Fruit fly (Drosophila melanogaster) whole organism, prepupa: ENCODE measurements around the gene Ndf.
A peak's percentile ranks its signal among the peaks of the same experiment; 100 is the strongest.

Experiments used
- Blimp-1 ChIP-seq: fragments of 200-800 bp; sonication (Bioruptor generic); optimal IDR thresholded peaks from 3 replicates; lab custom pipeline; 2017; ENCODE audit warnings: missing biosample characterization, missing genetic modification characterization, mild to moderate bottlenecking, moderate library complexity, missing genetic modification reagents
- CG10631 ChIP-seq: fragments of 200-800 bp; sonication (Bioruptor generic); optimal IDR thresholded peaks from 2 replicates; lab custom pipeline; 2016; ENCODE audit warnings: missing biosample characterization, missing genetic modification characterization
- CG10669 ChIP-seq: fragments of 200-800 bp; sonication (Bioruptor generic); optimal IDR thresholded peaks from 3 replicates; lab custom pipeline; 2018; ENCODE audit warnings: missing biosample characterization, mild to moderate bottlenecking, missing genetic modification characterization, moderate library complexity
- CG11294 ChIP-seq: fragments of 200-800 bp; sonication (Bioruptor generic); IDR thresholded peaks from 2 replicates; pipeline ENCODE4 v1.3.6; 2022; ENCODE audit warnings: missing biosample characterization, missing genetic modification characterization
- CG11762 ChIP-seq: fragments of 200-800 bp; sonication (Bioruptor generic); optimal IDR thresholded peaks from 3 replicates; lab custom pipeline; 2016; ENCODE audit warnings: missing biosample characterization, missing genetic modification characterization; ENCODE audit not compliant: insufficient read depth
- CG11902 ChIP-seq: fragments of 200-800 bp; sonication (Bioruptor generic); optimal IDR thresholded peaks from 3 replicates; lab custom pipeline; 2016; ENCODE audit warnings: missing biosample characterization, missing genetic modification characterization
- CG15336 ChIP-seq: fragments of 200-800 bp; sonication (Bioruptor generic); IDR thresholded peaks from 2 replicates; pipeline ENCODE4 v1.3.6; 2022; ENCODE audit warnings: missing biosample characterization, missing genetic modification characterization
- CG1621 ChIP-seq: fragments of 200-800 bp; sonication (Bioruptor generic); optimal IDR thresholded peaks from 3 replicates; lab custom pipeline; 2018; ENCODE audit warnings: missing biosample characterization, mild to moderate bottlenecking, missing genetic modification characterization
- CG16779 ChIP-seq: fragments of 200-800 bp; sonication (Bioruptor generic); optimal IDR thresholded peaks from 3 replicates; lab custom pipeline; 2017; ENCODE audit warnings: missing biosample characterization, mild to moderate bottlenecking, missing genetic modification characterization
- CG31627 ChIP-seq: fragments of 200-800 bp; sonication (Bioruptor generic); optimal IDR thresholded peaks from 3 replicates; lab custom pipeline; 2016; ENCODE audit warnings: missing biosample characterization, missing genetic modification characterization
- CG32006 ChIP-seq: fragments of 200-800 bp; sonication (Bioruptor generic); optimal IDR thresholded peaks from 3 replicates; lab custom pipeline; 2017; ENCODE audit warnings: missing biosample characterization, mild to moderate bottlenecking, missing genetic modification characterization
- CG34406 ChIP-seq: fragments of 200-800 bp; sonication (Bioruptor generic); optimal IDR thresholded peaks from 3 replicates; lab custom pipeline; 2016; ENCODE audit warnings: missing biosample characterization, missing genetic modification characterization
- CG4318 ChIP-seq: fragments of 200-800 bp; sonication (Bioruptor generic); optimal IDR thresholded peaks from 3 replicates; lab custom pipeline; 2017; ENCODE audit warnings: missing biosample characterization, mild to moderate bottlenecking, missing genetic modification characterization
- CG6276 ChIP-seq: fragments of 200-800 bp; sonication (Bioruptor generic); optimal IDR thresholded peaks from 2 replicates; lab custom pipeline; 2017; ENCODE audit warnings: missing biosample characterization, mild to moderate bottlenecking, missing genetic modification characterization
- CG6808 ChIP-seq: fragments of 200-800 bp; sonication (Bioruptor generic); optimal IDR thresholded peaks from 3 replicates; lab custom pipeline; 2017; ENCODE audit warnings: missing biosample characterization, missing genetic modification characterization, mild to moderate bottlenecking, moderate library complexity, missing genetic modification reagents
- CG6854 ChIP-seq: fragments of 200-800 bp; sonication (Bioruptor generic); optimal IDR thresholded peaks from 2 replicates; lab custom pipeline; 2017; ENCODE audit warnings: missing biosample characterization, mild to moderate bottlenecking, missing genetic modification characterization
- CG8119 ChIP-seq: fragments of 200-800 bp; sonication (Bioruptor generic); IDR thresholded peaks from 3 replicates; pipeline ENCODE4 v1.3.6; 2022; ENCODE audit warnings: missing biosample characterization, missing genetic modification characterization
- CG8319 ChIP-seq: fragments of 200-800 bp; sonication (Bioruptor generic); optimal IDR thresholded peaks from 3 replicates; lab custom pipeline; 2016; ENCODE audit warnings: missing biosample characterization, missing genetic modification characterization
- CG8632 ChIP-seq: fragments of 200-800 bp; sonication (Bioruptor generic); optimal IDR thresholded peaks from 3 replicates; lab custom pipeline; 2016; ENCODE audit warnings: missing biosample characterization, missing genetic modification characterization
- CG9139 ChIP-seq: fragments of 200-800 bp; sonication (Bioruptor generic); optimal IDR thresholded peaks from 3 replicates; lab custom pipeline; 2017; ENCODE audit warnings: missing biosample characterization, mild to moderate bottlenecking, missing genetic modification characterization
- Eip75B ChIP-seq: fragments of 200-800 bp; sonication (Bioruptor generic); optimal IDR thresholded peaks from 3 replicates; lab custom pipeline; 2016; ENCODE audit warnings: missing biosample characterization, missing genetic modification characterization
- Eip78C ChIP-seq: fragments of 200-800 bp; sonication (Bioruptor generic); peaks from one replicate; lab custom pipeline; 2016; ENCODE audit warnings: missing biosample characterization, missing genetic modification characterization
- Ets21C ChIP-seq: fragments of 200-800 bp; sonication (Bioruptor generic); optimal IDR thresholded peaks from 3 replicates; lab custom pipeline; 2016; ENCODE audit warnings: missing biosample characterization, missing genetic modification characterization
- Ets96B ChIP-seq: fragments of 200-800 bp; optimal IDR thresholded peaks from 2 replicates; lab custom pipeline; 2019; ENCODE audit warnings: missing biosample characterization, mild to moderate bottlenecking, missing genetic modification characterization, moderate library complexity
- Gug ChIP-seq: fragments of 200-800 bp; sonication (Bioruptor generic); IDR thresholded peaks from 2 replicates; pipeline ENCODE4 v1.3.6; 2022; ENCODE audit warnings: missing biosample characterization, missing genetic modification characterization
- Hr38 ChIP-seq: sonication (Bioruptor generic); optimal IDR thresholded peaks from 2 replicates; lab custom pipeline; 2016; ENCODE audit warnings: missing biosample characterization, missing genetic modification characterization
- Hr39 ChIP-seq: fragments of 200-800 bp; sonication (Bioruptor generic); optimal IDR thresholded peaks from 2 replicates; lab custom pipeline; 2016; ENCODE audit warnings: missing biosample characterization, missing genetic modification characterization
- Hr4 ChIP-seq: fragments of 200-800 bp; sonication (Bioruptor generic); optimal IDR thresholded peaks from 3 replicates; lab custom pipeline; 2016; ENCODE audit warnings: missing biosample characterization, missing genetic modification characterization
- Lpt ChIP-seq: fragments of 200-800 bp; sonication (Bioruptor generic); optimal IDR thresholded peaks from 3 replicates; lab custom pipeline; 2016; ENCODE audit warnings: missing biosample characterization, missing genetic modification characterization
- Met ChIP-seq: fragments of 200-800 bp; sonication (Bioruptor generic); optimal IDR thresholded peaks from 3 replicates; lab custom pipeline; 2016; ENCODE audit warnings: missing biosample characterization, missing genetic modification characterization
- OdsH ChIP-seq: fragments of 200-800 bp; sonication (Bioruptor generic); optimal IDR thresholded peaks from 3 replicates; lab custom pipeline; 2016; ENCODE audit warnings: missing biosample characterization, missing genetic modification characterization
- Smox ChIP-seq: fragments of 200-800 bp; sonication (Bioruptor generic); optimal IDR thresholded peaks from 3 replicates; lab custom pipeline; 2016; ENCODE audit warnings: missing biosample characterization, missing genetic modification characterization
- Sox102F ChIP-seq: fragments of 200-800 bp; sonication (Bioruptor generic); optimal IDR thresholded peaks from 2 replicates; lab custom pipeline; 2016; ENCODE audit warnings: missing biosample characterization, mild to moderate bottlenecking, missing genetic modification characterization
- Sox14 ChIP-seq: fragments of 200-800 bp; sonication (Bioruptor generic); optimal IDR thresholded peaks from 3 replicates; lab custom pipeline; 2016; ENCODE audit warnings: missing biosample characterization, missing genetic modification characterization
- achi ChIP-seq: fragments of 200-800 bp; sonication (Bioruptor generic); optimal IDR thresholded peaks from 3 replicates; lab custom pipeline; 2016; ENCODE audit warnings: missing biosample characterization, missing genetic modification characterization
- dac ChIP-seq: fragments of 200-800 bp; sonication (Bioruptor generic); optimal IDR thresholded peaks from 2 replicates; lab custom pipeline; 2017; ENCODE audit warnings: missing biosample characterization, mild to moderate bottlenecking, missing genetic modification characterization
- dsx ChIP-seq: fragments of 200-800 bp; optimal IDR thresholded peaks from 3 replicates; lab custom pipeline; 2019; ENCODE audit warnings: missing biosample characterization, mild to moderate bottlenecking, missing genetic modification characterization, moderate library complexity; ENCODE audit not compliant: poor library complexity, severe bottlenecking
- eg ChIP-seq: fragments of 200-800 bp; sonication (Bioruptor generic); IDR thresholded peaks from 3 replicates; pipeline ENCODE4 v1.3.6; 2022; ENCODE audit warnings: missing biosample characterization, missing genetic modification characterization
- fd59A ChIP-seq: fragments of 200-800 bp; sonication (Bioruptor generic); optimal IDR thresholded peaks from 2 replicates; lab custom pipeline; 2017; ENCODE audit warnings: missing biosample characterization, mild to moderate bottlenecking, missing genetic modification characterization, missing genetic modification reagents
- fd85E ChIP-seq: fragments of 200-800 bp; sonication (Bioruptor generic); optimal IDR thresholded peaks from 3 replicates; lab custom pipeline; 2016; ENCODE audit warnings: missing biosample characterization, missing genetic modification characterization
- fkh ChIP-seq: fragments of 200-800 bp; sonication (Bioruptor generic); optimal IDR thresholded peaks from 3 replicates; lab custom pipeline; 2017; ENCODE audit warnings: missing biosample characterization, mild to moderate bottlenecking, missing genetic modification characterization, moderate library complexity
- lz ChIP-seq: fragments of 200-800 bp; sonication (Bioruptor generic); optimal IDR thresholded peaks from 3 replicates; lab custom pipeline; 2016; ENCODE audit warnings: missing biosample characterization, missing genetic modification characterization
- net ChIP-seq: fragments of 200-800 bp; sonication (Bioruptor generic); optimal IDR thresholded peaks from 3 replicates; lab custom pipeline; 2016; ENCODE audit warnings: missing biosample characterization, missing genetic modification characterization
- pdm3 ChIP-seq: fragments of 200-800 bp; sonication (Bioruptor generic); optimal IDR thresholded peaks from 3 replicates; lab custom pipeline; 2016; ENCODE audit warnings: missing biosample characterization, missing genetic modification characterization
- salr ChIP-seq, 2 experiments: fragments of 200-800 bp; sonication (Bioruptor generic); optimal IDR thresholded peaks; 3 replicates each; lab custom pipeline; 2016 to 2018; ENCODE audit warnings: missing biosample characterization in 2 of 2, missing genetic modification characterization in 2 of 2, mild to moderate bottlenecking in 1 of 2
- spab ChIP-seq: fragments of 200-800 bp; sonication (Bioruptor generic); optimal IDR thresholded peaks from 2 replicates; lab custom pipeline; 2017; ENCODE audit warnings: missing biosample characterization, mild to moderate bottlenecking, missing genetic modification characterization, missing genetic modification reagents
- svp ChIP-seq: fragments of 200-800 bp; sonication (Bioruptor generic); peaks from one replicate; lab custom pipeline; 2016; ENCODE audit warnings: missing biosample characterization, missing genetic modification characterization
- vri ChIP-seq: fragments of 200-800 bp; sonication (Bioruptor generic); optimal IDR thresholded peaks from 3 replicates; lab custom pipeline; 2016; ENCODE audit warnings: missing biosample characterization, mild to moderate bottlenecking, missing genetic modification characterization

The Ndf gene

dm6 chr2L:9981809-9982208 is 21.8 kb upstream of the Ndf start (continued):
- TF ChIP-seq net (peak; percentile 37), CG8632 (GFP tag; lab: Kevin White, UChicago) (peak; percentile 38), CG10669 (GFP tag; lab: Kevin White, UChicago) (peak; percentile 38), dsx (GFP tag; lab: Kevin White, UChicago) (peak; percentile 59), Smox (GFP tag; lab: Kevin White, UChicago) (peak; percentile 41), vri (GFP tag; lab: Kevin White, UChicago) (no peak), CG4318 (no peak), dac (GFP tag; lab: Kevin White, UChicago) (no peak), Hr4 (GFP tag; lab: Kevin White, UChicago) (peak; percentile 7), salr (GFP tag; optimal IDR thresholded peaks at IDR 0.05; lab: Kevin White, UChicago) (no peak), Blimp-1 (GFP tag; lab: Kevin White, UChicago) (no peak), CG8319 (GFP tag; lab: Kevin White, UChicago) (no peak), pdm3 (peak; percentile 5), svp (peak; percentile 79), Ets21C (GFP tag; lab: Kevin White, UChicago) (no peak), Ets96B (tag; lab: Kevin White, UChicago) (peak; percentile 67), CG1621 (tag; lab: Kevin White, UChicago) (no peak), Met (peak; percentile 58), OdsH (GFP tag; lab: Kevin White, UChicago) (peak; percentile 27), lz (GFP tag; lab: Kevin White, UChicago) (peak; percentile 34), CG32006 (GFP tag; lab: Kevin White, UChicago) (no peak)

- TF ChIP-seq eg (GFP tag; lab: Robert Waterston, UW) (no peak), CG10631 (GFP tag; lab: Kevin White, UChicago) (peak; percentile 65), Sox14 (peak; percentile 9), salr (GFP tag; optimal IDR thresholded peaks at IDR 0.05; lab: Kevin White, UChicago) (no peak), CG11294 (GFP tag; lab: Robert Waterston, UW) (no peak), OdsH (GFP tag; lab: Kevin White, UChicago) (peak; percentile 56), CG8632 (GFP tag; lab: Kevin White, UChicago) (peak; percentile 68), Eip75B (peak; percentile 69), Gug (GFP tag; lab: Robert Waterston, UW) (no peak), CG15336 (GFP tag; lab: Robert Waterston, UW) (no peak), svp (peak; percentile 92), net (peak; percentile 70), CG9139 (GFP tag; lab: Kevin White, UChicago) (peak; percentile 40), CG11902 (GFP tag; lab: Kevin White, UChicago) (peak; percentile 54), achi (GFP tag; lab: Kevin White, UChicago) (peak; percentile 71), pdm3 (peak; percentile 64), CG32006 (GFP tag; lab: Kevin White, UChicago) (peak; percentile 5), CG4318 (no peak), fkh (GFP tag; lab: Kevin White, UChicago) (no peak), dsx (GFP tag; lab: Kevin White, UChicago) (peak; percentile 69), Hr4 (GFP tag; lab: Kevin White, UChicago) (no peak), CG6276 (GFP tag; lab: Kevin White, UChicago) (no peak), Eip78C (GFP tag; lab: Kevin White, UChicago) (peak; percentile 94), spab (GFP tag; lab: Kevin White, UChicago) (peak; percentile 59), vri (GFP tag; lab: Kevin White, UChicago) (peak; percentile 39), Ets96B (tag; lab: Kevin White, UChicago) (peak; percentile 73), CG34406 (peak; percentile 75), CG8119 (GFP tag; lab: Robert Waterston, UW) (no peak), Lpt (GFP tag; lab: Kevin White, UChicago) (no peak), CG11762 (GFP tag; lab: Kevin White, UChicago) (peak; percentile 42), CG6808 (peak; percentile 69), fd59A (peak; percentile 16), CG31627 (GFP tag; lab: Kevin White, UChicago) (peak; percentile 58), CG6854 (GFP tag; lab: Kevin White, UChicago) (peak; percentile 56), fd85E (GFP tag; lab: Kevin White, UChicago) (peak; percentile 37), Hr39 (GFP tag; lab: Kevin White, UChicago) (peak; percentile 53), CG16779 (tag; lab: Kevin White, UChicago) (peak; percentile 63), Smox (GFP tag; lab: Kevin White, UChicago) (peak; percentile 83), Sox102F (GFP tag; lab: Kevin White, UChicago) (peak; percentile 68), Hr38 (no peak), Blimp-1 (GFP tag; lab: Kevin White, UChicago) (peak; percentile 55)
Observed at dm6 chr2L:9982516-9982915, 21.1 kb upstream of the Ndf start.
